Worm (Caenorhabditis elegans): ENCODE measurements around the gene F44E5.1.

DNA sequence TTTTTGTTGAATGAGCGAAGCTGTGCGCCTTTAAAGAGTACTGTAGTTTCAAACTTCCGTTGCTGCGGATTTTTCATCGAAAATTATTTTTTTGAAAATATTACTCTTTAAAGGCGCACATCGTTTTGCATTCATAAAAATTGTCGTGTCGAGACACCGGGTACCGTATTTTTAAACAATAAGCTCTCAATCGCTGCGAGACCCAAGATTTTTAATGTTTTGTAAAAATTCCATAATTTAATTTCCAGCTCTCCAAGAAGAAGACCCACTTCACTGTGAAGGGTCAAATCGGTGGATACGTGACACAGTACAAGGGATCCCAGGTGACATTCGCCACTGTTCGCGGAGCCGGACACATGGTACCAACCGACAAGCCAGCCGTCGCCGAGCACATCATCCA is 32.0 kb downstream of the F44E5.1 start:
- TF ChIP-seq unc-39 (tag; optimal IDR thresholded peaks at IDR 0.05) (no peak), daf-12 (tag; optimal IDR thresholded peaks at IDR 0.05) (no peak), nfya-1 (tag; optimal IDR thresholded peaks at IDR 0.05; ENCODE audit: insufficient read depth) (no peak), tbx-2 (tag; optimal IDR thresholded peaks at IDR 0.05) (no peak)
